Worm (Caenorhabditis elegans): ENCODE measurements around the gene ref-1.

DNA sequence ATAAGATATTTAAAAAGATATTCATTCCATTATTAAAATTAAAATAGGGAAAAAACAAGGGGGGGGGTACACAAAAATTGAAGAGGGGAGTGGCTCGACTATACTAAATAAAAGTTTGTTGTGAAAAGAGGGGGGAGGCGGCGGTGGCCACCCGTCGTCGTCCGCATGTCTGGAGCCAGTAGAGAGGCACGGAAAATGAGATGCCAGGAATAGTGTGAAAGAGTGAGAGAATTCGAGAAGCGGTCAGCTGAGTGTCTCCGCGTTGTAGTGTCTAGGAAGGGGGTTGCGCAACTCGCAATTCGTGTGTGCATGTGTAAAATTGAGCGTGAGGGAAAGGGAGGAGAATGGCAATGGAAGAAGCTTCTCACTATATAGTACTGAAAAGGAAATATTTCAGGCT, 16.0 kb upstream of the ref-1 start:
- no peak for TF ChIP-seq hlh-4 (tag; optimal IDR thresholded peaks at IDR 0.05)
- no peak for TF ChIP-seq nhr-237 (tag; optimal IDR thresholded peaks at IDR 0.05)
- no peak for TF ChIP-seq Y116A8C.19 (tag; optimal IDR thresholded peaks at IDR 0.05; ENCODE audit: borderline replicate concordance)
- TF ChIP-seq fos-1 (tag; optimal IDR thresholded peaks at IDR 0.05): no peak
